Fruit fly (Drosophila melanogaster): Measurements from ENCODE around the gene f-cup.

DNA sequence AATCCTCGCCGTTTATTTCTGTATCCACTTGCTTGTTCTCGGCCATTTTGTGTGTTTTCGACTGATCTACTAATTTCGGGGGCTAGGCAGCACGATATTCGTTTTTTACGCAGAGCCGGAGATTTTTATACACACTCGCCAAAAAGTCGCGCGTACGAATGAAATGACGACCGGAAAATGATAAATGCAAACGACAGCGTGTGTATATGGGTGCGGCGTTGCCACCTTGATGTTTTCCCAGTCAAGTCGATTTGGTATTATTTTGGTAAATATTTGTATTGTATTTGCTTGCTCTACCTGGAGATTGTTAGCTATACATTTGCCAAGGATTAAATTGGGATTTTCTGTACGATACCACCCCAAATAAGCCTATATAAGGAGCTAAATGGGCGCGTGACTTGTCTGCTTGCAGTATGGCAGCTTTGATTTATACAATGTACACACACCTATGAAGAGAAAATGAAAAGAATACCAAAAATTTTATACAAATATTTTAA lies 54.7 kb downstream of the f-cup start, which contains the start of gene sqd:
- no peak for TF ChIP-seq Dfd (GFP tag; optimal IDR thresholded peaks at IDR 0.05)
- peak; percentile 47 for TF ChIP-seq OdsH (GFP tag; optimal IDR thresholded peaks at IDR 0.05)
- TF ChIP-seq Hr83 (GFP tag; optimal IDR thresholded peaks at IDR 0.05; ENCODE audit: poor library complexity, severe bottlenecking): no peak
- peak; percentile 1 for TF ChIP-seq sage (GFP tag; optimal IDR thresholded peaks at IDR 0.05)
- TF ChIP-seq Hnf4 (GFP tag; optimal IDR thresholded peaks at IDR 0.05): peak; percentile 52
- no peak for TF ChIP-seq usp (GFP tag; optimal IDR thresholded peaks at IDR 0.05)
- peak; percentile 63 for TF ChIP-seq rgr (GFP tag; optimal IDR thresholded peaks at IDR 0.05)
- TF ChIP-seq brk (GFP tag; optimal IDR thresholded peaks at IDR 0.05): peak; percentile 3
- peak; percentile 23 for TF ChIP-seq Myc (optimal IDR thresholded peaks at IDR 0.05)
- TF ChIP-seq ey (GFP tag; optimal IDR thresholded peaks at IDR 0.05): peak; percentile 47
- TF ChIP-seq CG32264 (GFP tag; optimal IDR thresholded peaks at IDR 0.05): peak; percentile 22
- TF ChIP-seq CrebA (GFP tag; optimal IDR thresholded peaks at IDR 0.05; ENCODE audit: borderline replicate concordance): no peak
- TF ChIP-seq CG9705 (GFP tag; optimal IDR thresholded peaks at IDR 0.05): peak; percentile 42
- TF ChIP-seq h (GFP tag; optimal IDR thresholded peaks at IDR 0.05): peak; percentile 69

Data from whole organism, wandering third instar larva.